Worm (Caenorhabditis elegans): ENCODE results near the gene eif-2Bgamma.

DNA sequence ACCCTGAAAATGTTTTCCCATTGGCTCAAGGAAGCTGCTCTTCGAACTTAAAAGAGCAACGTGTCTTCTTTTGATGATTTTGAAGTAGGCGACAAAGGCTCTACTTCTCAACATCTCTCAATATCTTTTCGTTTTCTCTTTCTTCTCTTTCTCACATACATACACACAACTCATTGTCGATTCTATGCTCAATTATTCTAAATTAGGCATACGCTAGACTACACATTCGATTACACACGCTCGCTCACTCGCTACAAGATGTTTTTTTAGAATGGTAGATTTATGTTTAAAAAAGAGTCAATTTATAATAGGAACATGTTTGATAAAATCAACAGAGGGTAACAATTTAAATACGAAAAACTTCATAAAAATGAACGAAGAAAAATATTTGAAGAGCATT lies 25.9 kb downstream of the eif-2Bgamma start:
- TF ChIP-seq lag-1 (GFP tag; IDR thresholded peaks at IDR 0.05) (no peak), B0336.3 (GFP tag; IDR thresholded peaks at IDR 0.05) (no peak), lin-35 (GFP tag; optimal IDR thresholded peaks at IDR 0.05) (no peak), ccch-3 (GFP tag; optimal IDR thresholded peaks at IDR 0.05) (no peak), Y67H2A.10 (GFP tag; conservative IDR thresholded peaks at IDR 0.05) (no peak), nhr-90 (tag; optimal IDR thresholded peaks at IDR 0.05) (no peak), mxl-1 (tag; optimal IDR thresholded peaks at IDR 0.05) (no peak)

Data from whole organism, young adult.